Fruit fly (Drosophila melanogaster) whole organism, embryonic: ENCODE data around the gene CG10738.

Experiments
- Atf-2 ChIP-seq: fragments of 200-800 bp; sonication (Bioruptor generic); optimal IDR thresholded peaks from 2 replicates; lab custom pipeline; 2016; ENCODE audit warnings: missing biosample characterization, missing genetic modification characterization
- Atf6 ChIP-seq: fragments of 200-800 bp; sonication (Bioruptor generic); IDR thresholded peaks from 2 replicates; pipeline ENCODE4 v1.3.6; 2022; ENCODE audit warnings: missing biosample characterization, missing genetic modification characterization
- BtbVII ChIP-seq: fragments of 200-800 bp; sonication (Bioruptor generic); optimal IDR thresholded peaks from 3 replicates; lab custom pipeline; 2017; ENCODE audit warnings: missing biosample characterization, mild to moderate bottlenecking, missing genetic modification characterization
- CG10267 ChIP-seq: fragments of 200-800 bp; sonication (Bioruptor generic); optimal IDR thresholded peaks from 2 replicates; lab custom pipeline; 2018; ENCODE audit warnings: missing biosample characterization, mild to moderate bottlenecking, missing genetic modification characterization, moderate library complexity
- CG12104 ChIP-seq: fragments of 200-800 bp; sonication (Bioruptor generic); optimal IDR thresholded peaks from 3 replicates; lab custom pipeline; 2016; ENCODE audit warnings: missing biosample characterization, missing genetic modification characterization
- CG12659 ChIP-seq: fragments of 200-800 bp; sonication (Bioruptor generic); optimal IDR thresholded peaks from 3 replicates; lab custom pipeline; 2017; ENCODE audit warnings: mild to moderate bottlenecking, missing biosample characterization, missing genetic modification reagents, missing genetic modification characterization
- CG14667 ChIP-seq: fragments of 200-800 bp; sonication (Bioruptor generic); IDR thresholded peaks from 2 replicates; pipeline ENCODE4 v1.3.6; 2022; ENCODE audit warnings: missing biosample characterization, missing genetic modification characterization
- CG15601 ChIP-seq: fragments of 200-800 bp; sonication (Bioruptor generic); optimal IDR thresholded peaks from 3 replicates; lab custom pipeline; 2019; ENCODE audit warnings: missing biosample characterization, mild to moderate bottlenecking, missing genetic modification characterization, moderate library complexity
- CG17186 ChIP-seq: fragments of 200-800 bp; sonication (Bioruptor generic); optimal IDR thresholded peaks from 3 replicates; lab custom pipeline; 2017; ENCODE audit warnings: missing biosample characterization, missing genetic modification reagents, missing genetic modification characterization
- CG17568 ChIP-seq: fragments of 200-800 bp; sonication (Bioruptor generic); optimal IDR thresholded peaks from 2 replicates; lab custom pipeline; 2018; ENCODE audit warnings: missing biosample characterization, mild to moderate bottlenecking, missing genetic modification characterization, moderate library complexity
- CG18262 ChIP-seq: fragments of 200-800 bp; optimal IDR thresholded peaks from 3 replicates; lab custom pipeline; 2019; ENCODE audit warnings: missing biosample characterization, mild to moderate bottlenecking, missing genetic modification characterization, moderate library complexity
- CG18764 ChIP-seq: fragments of 200-800 bp; sonication (Bioruptor generic); optimal IDR thresholded peaks from 3 replicates; lab custom pipeline; 2016; ENCODE audit warnings: missing biosample characterization, missing genetic modification characterization
- CG2199 ChIP-seq: fragments of 200-800 bp; sonication (Bioruptor generic); IDR thresholded peaks from 3 replicates; pipeline ENCODE4 v1.3.6; 2022; ENCODE audit warnings: missing biosample characterization, missing genetic modification characterization
- CG30403 ChIP-seq: fragments of 200-800 bp; sonication (Bioruptor generic); optimal IDR thresholded peaks from 3 replicates; lab custom pipeline; 2016; ENCODE audit warnings: missing biosample characterization, missing genetic modification characterization
- CG33557 ChIP-seq: fragments of 200-800 bp; sonication (Bioruptor generic); optimal IDR thresholded peaks from 2 replicates; lab custom pipeline; 2019; ENCODE audit warnings: missing biosample characterization, mild to moderate bottlenecking, missing genetic modification characterization, moderate library complexity
- CG3407 ChIP-seq: fragments of 200-800 bp; sonication (Bioruptor generic); optimal IDR thresholded peaks from 2 replicates; lab custom pipeline; 2018; ENCODE audit warnings: missing biosample characterization, mild to moderate bottlenecking, missing genetic modification characterization
- CG34224 ChIP-seq: fragments of 200-800 bp; sonication (Bioruptor generic); IDR thresholded peaks from 3 replicates; pipeline ENCODE4 v1.3.6; 2022; ENCODE audit warnings: missing biosample characterization, missing genetic modification characterization; ENCODE audit not compliant: partially characterized antibody
- CG3847 ChIP-seq: fragments of 200-800 bp; sonication (Bioruptor generic); IDR thresholded peaks from 2 replicates; pipeline ENCODE4 v1.3.6; 2022; ENCODE audit warnings: missing biosample characterization, missing genetic modification characterization
- CG5953 ChIP-seq: fragments of 200-800 bp; sonication (Bioruptor generic); IDR thresholded peaks from 2 replicates; pipeline ENCODE4 v1.3.6; 2022; ENCODE audit warnings: missing biosample characterization, missing genetic modification characterization
- CG6683 ChIP-seq: fragments of 200-800 bp; sonication (Bioruptor generic); optimal IDR thresholded peaks from 2 replicates; lab custom pipeline; 2017; ENCODE audit warnings: missing biosample characterization, mild to moderate bottlenecking, missing genetic modification characterization, missing genetic modification reagents
- CG8944 ChIP-seq: fragments of 200-800 bp; sonication (Bioruptor generic); optimal IDR thresholded peaks from 3 replicates; lab custom pipeline; 2016; ENCODE audit warnings: missing biosample characterization, missing genetic modification characterization
- CTCF ChIP-seq: fragments of 200-800 bp; sonication (Bioruptor generic); optimal IDR thresholded peaks from 2 replicates; lab custom pipeline; 2017; ENCODE audit warnings: missing biosample characterization, mild to moderate bottlenecking, missing genetic modification characterization, moderate library complexity
- Dbx ChIP-seq: fragments of 200-800 bp; sonication (Bioruptor generic); IDR thresholded peaks from 3 replicates; pipeline ENCODE4 v1.3.6; 2022; ENCODE audit warnings: missing biosample characterization, missing genetic modification characterization
- GATAe ChIP-seq: fragments of 200-800 bp; sonication (Bioruptor generic); conservative IDR thresholded peaks from 2 replicates; pipeline ENCODE4 v1.3.6; 2022; ENCODE audit warnings: missing biosample characterization, missing genetic modification characterization
- HmgZ ChIP-seq: fragments of 200-800 bp; sonication (Bioruptor generic); optimal IDR thresholded peaks from 2 replicates; lab custom pipeline; 2018; ENCODE audit warnings: missing biosample characterization, mild to moderate bottlenecking, missing genetic modification characterization
- MBD-R2 ChIP-seq: fragments of 200-800 bp; sonication (Bioruptor generic); IDR thresholded peaks from 2 replicates; pipeline ENCODE4 v1.3.6; 2022; ENCODE audit warnings: missing biosample characterization, missing genetic modification characterization
- Meics ChIP-seq: fragments of 200-800 bp; sonication (Bioruptor generic); optimal IDR thresholded peaks from 2 replicates; lab custom pipeline; 2017; ENCODE audit warnings: missing biosample characterization, mild to moderate bottlenecking, missing genetic modification characterization
- Nf-YC ChIP-seq: fragments of 200-800 bp; optimal IDR thresholded peaks from 3 replicates; lab custom pipeline; 2019; ENCODE audit warnings: missing biosample characterization, mild to moderate bottlenecking, missing genetic modification characterization, moderate library complexity
- Oli ChIP-seq: fragments of 200-800 bp; sonication (Bioruptor generic); optimal IDR thresholded peaks from 2 replicates; lab custom pipeline; 2018; ENCODE audit warnings: missing biosample characterization, mild to moderate bottlenecking, missing genetic modification characterization, moderate library complexity
- Side ChIP-seq: fragments of 200-800 bp; sonication (Bioruptor generic); optimal IDR thresholded peaks from 2 replicates; lab custom pipeline; 2016; ENCODE audit warnings: missing biosample characterization, missing genetic modification characterization
- Sry-β ChIP-seq: fragments of 200-800 bp; sonication (Bioruptor generic); optimal IDR thresholded peaks from 2 replicates; lab custom pipeline; 2018; ENCODE audit warnings: missing biosample characterization, mild to moderate bottlenecking, missing genetic modification characterization, moderate library complexity
- ato ChIP-seq: fragments of 200-800 bp; sonication (Bioruptor generic); IDR thresholded peaks from 2 replicates; pipeline ENCODE4 v1.3.6; 2022; ENCODE audit warnings: missing biosample characterization, missing genetic modification characterization; ENCODE audit not compliant: partially characterized antibody
- chif ChIP-seq, 2 experiments: fragments of 200-800 bp; sonication (Bioruptor generic); optimal IDR thresholded peaks; 3 replicates each; lab custom pipeline; 2016; ENCODE audit warnings: missing biosample characterization in 2 of 2, missing genetic modification characterization in 2 of 2
- dm ChIP-seq: fragments of 200-800 bp; sonication (Bioruptor generic); optimal IDR thresholded peaks from 3 replicates; lab custom pipeline; 2016; ENCODE audit warnings: missing biosample characterization, missing genetic modification characterization
- en ChIP-seq: fragments of 200-800 bp; sonication (Bioruptor generic); optimal IDR thresholded peaks from 2 replicates; lab custom pipeline; 2016; ENCODE audit warnings: missing biosample characterization, missing genetic modification characterization
- ewg ChIP-seq: fragments of 200-800 bp; sonication (Bioruptor generic); optimal IDR thresholded peaks from 3 replicates; lab custom pipeline; 2017; ENCODE audit warnings: mild to moderate bottlenecking, missing biosample characterization, missing genetic modification reagents, missing genetic modification characterization
- fd64A ChIP-seq: fragments of 200-800 bp; sonication (Bioruptor generic); optimal IDR thresholded peaks from 3 replicates; lab custom pipeline; 2018; ENCODE audit warnings: missing biosample characterization, mild to moderate bottlenecking, missing genetic modification characterization
- jigr1 ChIP-seq: fragments of 200-800 bp; sonication (Bioruptor generic); IDR thresholded peaks from 3 replicates; pipeline ENCODE4 v1.3.6; 2022; ENCODE audit warnings: missing biosample characterization, missing genetic modification characterization
- lov ChIP-seq, 2 experiments: fragments of 200-800 bp in 1 of 2; fragments of >200 bp in 1 of 2; sonication (Bioruptor generic) in 1 of 2; IDR thresholded peaks in 1 of 2; optimal IDR thresholded peaks in 1 of 2; 2 replicates in 1 of 2; 3 replicates in 1 of 2; pipeline versions ENCODE4 v1.3.6 to Lab custom; 2017 to 2022; ENCODE audit warnings: missing biosample characterization in 1 of 2, missing genetic modification characterization in 1 of 2
- nerfin-1 ChIP-seq: fragments of 200-800 bp; sonication (Bioruptor generic); optimal IDR thresholded peaks from 3 replicates; lab custom pipeline; 2019; ENCODE audit warnings: missing biosample characterization, mild to moderate bottlenecking, missing genetic modification characterization, moderate library complexity
- p53 ChIP-seq: fragments of 200-800 bp; sonication (Bioruptor generic); optimal IDR thresholded peaks from 2 replicates; lab custom pipeline; 2016; ENCODE audit warnings: missing biosample characterization, missing genetic modification characterization
- ro ChIP-seq: fragments of 200-800 bp; sonication (Bioruptor generic); IDR thresholded peaks from 2 replicates; pipeline ENCODE4 v1.3.6; 2022; ENCODE audit warnings: missing biosample characterization, missing genetic modification characterization
- row ChIP-seq: fragments of 200-800 bp; sonication (Bioruptor generic); IDR thresholded peaks from 3 replicates; pipeline ENCODE4 v1.3.6; 2022; ENCODE audit warnings: missing biosample characterization, missing genetic modification characterization
- scrt ChIP-seq: fragments of 200-800 bp; sonication (Bioruptor generic); optimal IDR thresholded peaks from 2 replicates; lab custom pipeline; 2018; ENCODE audit warnings: missing biosample characterization, mild to moderate bottlenecking, missing genetic modification characterization, moderate library complexity
- slbo ChIP-seq: fragments of 200-800 bp; sonication (Bioruptor generic); IDR thresholded peaks from 2 replicates; pipeline ENCODE4 v1.3.6; 2022; ENCODE audit warnings: missing biosample characterization, missing genetic modification characterization
- ssp ChIP-seq: fragments of 200-800 bp; sonication (Bioruptor generic); IDR thresholded peaks from 2 replicates; pipeline ENCODE4 v1.3.6; 2022; ENCODE audit warnings: missing biosample characterization, missing genetic modification characterization
- tin ChIP-seq: fragments of 200-800 bp; sonication (Bioruptor generic); optimal IDR thresholded peaks from 3 replicates; lab custom pipeline; 2016; ENCODE audit warnings: missing biosample characterization, missing genetic modification characterization
- vvl ChIP-seq: fragments of 200-800 bp; sonication (Bioruptor generic); IDR thresholded peaks from 2 replicates; pipeline ENCODE4 v1.3.6; 2022; ENCODE audit warnings: missing biosample characterization, missing genetic modification characterization
- z ChIP-seq: fragments of 200-800 bp; sonication (Bioruptor generic); IDR thresholded peaks from 3 replicates; pipeline ENCODE4 v1.3.6; 2022; ENCODE audit warnings: missing biosample characterization, missing genetic modification characterization
- zen2 ChIP-seq: fragments of 200-800 bp; sonication (Bioruptor generic); IDR thresholded peaks from 3 replicates; pipeline ENCODE4 v1.3.6; 2022; ENCODE audit warnings: missing biosample characterization, missing genetic modification characterization; ENCODE audit not compliant: partially characterized antibody

Gene CG10738

dm6 chr3L:13478339-13479203, 28.0 kb downstream of the CG10738 start (continued):
- TF ChIP-seq MBD-R2 (GFP tag; lab: Robert Waterston, UW) (no peak), Meics (peak; percentile 55), CG8944 (no peak), Nf-YC (tag; lab: Kevin White, UChicago) (no peak), Dbx (GFP tag; lab: Robert Waterston, UW) (no peak), vvl (GFP tag; lab: Robert Waterston, UW) (no peak; the same call in 1 of the 2 replicates), CG12104 (GFP tag; lab: Kevin White, UChicago) (no peak), GATAe (no peak), CG3407 (GFP tag; lab: Kevin White, UChicago) (no peak), Oli (tag; lab: Kevin White, UChicago) (no peak), BtbVII (peak; percentile 11), Sry-β (GFP tag; lab: Kevin White, UChicago) (no peak), CG18262 (no peak), CG17186 (GFP tag; lab: Kevin White, UChicago) (no peak), row (GFP tag; lab: Robert Waterston, UW) (peak; percentile 65), CG14667 (no peak), ato (GFP tag; lab: Robert Waterston, UW) (no peak), fd64A (GFP tag; lab: Kevin White, UChicago) (no peak), CG2199 (GFP tag; lab: Robert Waterston, UW) (no peak), p53 (GFP tag; lab: Kevin White, UChicago) (no peak), dm (GFP tag; lab: Kevin White, UChicago) (no peak), Atf-2 (GFP tag; lab: Kevin White, UChicago) (no peak), CTCF (GFP tag; lab: Kevin White, UChicago) (no peak), ssp (GFP tag; lab: Robert Waterston, UW) (no peak), z (GFP tag; lab: Robert Waterston, UW) (no peak), CG30403 (GFP tag; lab: Kevin White, UChicago) (no peak), CG6683 (GFP tag; lab: Kevin White, UChicago) (no peak), CG15601 (tag; lab: Kevin White, UChicago) (no peak), CG10267 (no peak), CG18764 (GFP tag; lab: Kevin White, UChicago) (no peak), nerfin-1 (no peak), jigr1 (GFP tag; lab: Robert Waterston, UW) (no peak), slbo (GFP tag; lab: Robert Waterston, UW) (peak; percentile 67), en (GFP tag; lab: Kevin White, UChicago) (no peak), Side (GFP tag; lab: Kevin White, UChicago) (no peak), scrt (GFP tag; lab: Kevin White, UChicago) (no peak), chif (GFP tag; optimal IDR thresholded peaks at IDR 0.05; lab: Kevin White, UChicago) (no peak), CG33557 (GFP tag; lab: Kevin White, UChicago) (no peak), zen2 (no peak), CG5953 (GFP tag; lab: Robert Waterston, UW) (no peak), Atf6 (no peak), CG12659 (peak; percentile 35), CG17568 (GFP tag; lab: Kevin White, UChicago) (no peak), CG34224 (GFP tag; lab: Robert Waterston, UW) (no peak), tin (GFP tag; lab: Kevin White, UChicago) (no peak), HmgZ (no peak), CG3847 (GFP tag; lab: Robert Waterston, UW) (peak; percentile 23; the same call in 1 of the 2 replicates), ewg (GFP tag; lab: Kevin White, UChicago) (no peak), lov (optimal IDR thresholded peaks at IDR 0.05; lab: Kevin White, UChicago) (no peak), lov (GFP tag; IDR thresholded peaks at IDR 0.05; lab: Robert Waterston, UW) (no peak), ro (GFP tag; lab: Robert Waterston, UW) (no peak)
